Fruit fly (Drosophila melanogaster) whole organism, embryonic: ENCODE data around the gene Npc2g.
A peak's percentile ranks its signal among the peaks of the same experiment; 100 is the strongest.

ENCODE experiments used
- CG10959 ChIP-seq: fragments of 200-800 bp; sonication (Bioruptor generic); IDR thresholded peaks from 2 replicates; pipeline ENCODE4 v1.3.6; 2022; ENCODE audit warnings: missing biosample characterization, missing genetic modification characterization
- CG11504 ChIP-seq: fragments of 200-800 bp; sonication (Bioruptor generic); optimal IDR thresholded peaks from 3 replicates; lab custom pipeline; 2019; ENCODE audit warnings: missing biosample characterization, mild to moderate bottlenecking, missing genetic modification characterization, moderate library complexity
- CG11696 ChIP-seq: fragments of 200-800 bp; sonication (Bioruptor generic); IDR thresholded peaks from 2 replicates; pipeline ENCODE4 v1.3.6; 2022; ENCODE audit warnings: missing biosample characterization, missing genetic modification characterization
- CG11723 ChIP-seq: fragments of 200-800 bp; sonication (Bioruptor generic); optimal IDR thresholded peaks from 2 replicates; lab custom pipeline; 2017; ENCODE audit warnings: missing biosample characterization, mild to moderate bottlenecking, missing genetic modification characterization
- CG12236 ChIP-seq: fragments of 200-800 bp; sonication (Bioruptor generic); optimal IDR thresholded peaks from 2 replicates; lab custom pipeline; 2016; ENCODE audit warnings: missing biosample characterization, missing genetic modification characterization
- CG13894 ChIP-seq: fragments of 200-800 bp; sonication (Bioruptor generic); optimal IDR thresholded peaks from 3 replicates; lab custom pipeline; 2018; ENCODE audit warnings: missing biosample characterization, mild to moderate bottlenecking, missing genetic modification characterization, moderate library complexity
- CG14441 ChIP-seq: fragments of 200-800 bp; sonication (Bioruptor generic); IDR thresholded peaks from 2 replicates; pipeline ENCODE4 v1.3.6; 2022; ENCODE audit warnings: missing biosample characterization, missing genetic modification characterization
- CG16813 ChIP-seq: fragments of 200-800 bp; sonication (Bioruptor generic); IDR thresholded peaks from 3 replicates; pipeline ENCODE4 v1.3.6; 2022; ENCODE audit warnings: missing biosample characterization, missing genetic modification characterization; ENCODE audit not compliant: partially characterized antibody
- CG16863 ChIP-seq: fragments of 200-800 bp; sonication (Bioruptor generic); optimal IDR thresholded peaks from 3 replicates; lab custom pipeline; 2016; ENCODE audit warnings: missing biosample characterization, missing genetic modification characterization
- CG17802 ChIP-seq: fragments of 200-800 bp; sonication (Bioruptor generic); optimal IDR thresholded peaks from 2 replicates; lab custom pipeline; 2018; ENCODE audit warnings: missing biosample characterization, mild to moderate bottlenecking, missing genetic modification characterization, moderate library complexity
- CG17912 ChIP-seq: fragments of 200-800 bp; sonication (Bioruptor generic); optimal IDR thresholded peaks from 2 replicates; lab custom pipeline; 2018; ENCODE audit warnings: missing biosample characterization, mild to moderate bottlenecking, missing genetic modification characterization
- CG18476 ChIP-seq: fragments of 200-800 bp; sonication (Bioruptor generic); optimal IDR thresholded peaks from 2 replicates; lab custom pipeline; 2016; ENCODE audit warnings: missing biosample characterization, mild to moderate bottlenecking, missing genetic modification characterization
- CG18764 ChIP-seq: fragments of 200-800 bp; sonication (Bioruptor generic); optimal IDR thresholded peaks from 3 replicates; lab custom pipeline; 2016; ENCODE audit warnings: missing biosample characterization, missing genetic modification characterization
- CG2202 ChIP-seq: fragments of 200-800 bp; sonication (Bioruptor generic); optimal IDR thresholded peaks from 2 replicates; lab custom pipeline; 2018; ENCODE audit warnings: missing biosample characterization, mild to moderate bottlenecking, missing genetic modification characterization
- CG4404 ChIP-seq: fragments of 200-800 bp; sonication (Bioruptor generic); IDR thresholded peaks from 2 replicates; pipeline ENCODE4 v1.3.6; 2022; ENCODE audit warnings: missing biosample characterization, missing genetic modification characterization
- CG5180 ChIP-seq: fragments of 200-800 bp; sonication (Bioruptor generic); optimal IDR thresholded peaks from 3 replicates; lab custom pipeline; 2017; ENCODE audit warnings: missing biosample characterization, missing genetic modification characterization, mild to moderate bottlenecking, moderate library complexity, missing genetic modification reagents
- CG6765 ChIP-seq: fragments of 200-800 bp; sonication (Bioruptor generic); optimal IDR thresholded peaks from 3 replicates; lab custom pipeline; 2017; ENCODE audit warnings: missing biosample characterization, mild to moderate bottlenecking, missing genetic modification characterization
- CG6854 ChIP-seq: fragments of 200-800 bp; sonication (Bioruptor generic); optimal IDR thresholded peaks from 3 replicates; lab custom pipeline; 2017; ENCODE audit warnings: missing biosample characterization, mild to moderate bottlenecking, missing genetic modification characterization
- CG7928 ChIP-seq: fragments of 200-800 bp; sonication (Bioruptor generic); optimal IDR thresholded peaks from 2 replicates; lab custom pipeline; 2017; ENCODE audit warnings: missing biosample characterization, mild to moderate bottlenecking, missing genetic modification characterization
- CG8290 ChIP-seq, 3 experiments: fragments of 200-800 bp; sonication (Bioruptor generic); optimal IDR thresholded peaks; 2 replicates each; lab custom pipeline; 2016 to 2019; ENCODE audit warnings: missing biosample characterization in 3 of 3, missing genetic modification characterization in 3 of 3, mild to moderate bottlenecking in 2 of 3, moderate library complexity in 1 of 3
- CG9727 ChIP-seq: fragments of 200-800 bp; sonication (Bioruptor generic); optimal IDR thresholded peaks from 3 replicates; lab custom pipeline; 2017; ENCODE audit warnings: missing biosample characterization, mild to moderate bottlenecking, missing genetic modification characterization
- Dip3 ChIP-seq: fragments of 200-800 bp; sonication (Bioruptor generic); optimal IDR thresholded peaks from 3 replicates; lab custom pipeline; 2016; ENCODE audit warnings: missing biosample characterization, missing genetic modification characterization
- Doc2 ChIP-seq: fragments of 200-800 bp; sonication (Bioruptor generic); IDR thresholded peaks from 2 replicates; pipeline ENCODE4 v1.3.6; 2022; ENCODE audit warnings: missing biosample characterization, missing genetic modification characterization
- ERR ChIP-seq: fragments of 200-800 bp; sonication (Bioruptor generic); optimal IDR thresholded peaks from 2 replicates; lab custom pipeline; 2016; ENCODE audit warnings: missing biosample characterization, missing genetic modification characterization
- Hr78 ChIP-seq, 2 experiments: fragments of 200-800 bp in 1 of 2; fragments of >200 bp in 1 of 2; sonication (Bioruptor generic) in 1 of 2; optimal IDR thresholded peaks; 2 replicates each; lab custom pipeline; 2017 to 2019; ENCODE audit warnings: missing biosample characterization in 2 of 2, missing genetic modification characterization in 2 of 2, mild to moderate bottlenecking in 1 of 2, moderate library complexity in 1 of 2
- Lpt ChIP-seq: fragments of >200 bp; optimal IDR thresholded peaks from 2 replicates; lab custom pipeline; 2018; ENCODE audit warnings: missing biosample characterization, missing genetic modification characterization
- Max ChIP-seq: fragments of 200-800 bp; sonication (Bioruptor generic); optimal IDR thresholded peaks from 2 replicates; lab custom pipeline; 2016; ENCODE audit warnings: missing biosample characterization, mild to moderate bottlenecking, missing genetic modification characterization
- Mrtf ChIP-seq: fragments of 200-800 bp; sonication (Bioruptor generic); IDR thresholded peaks from 3 replicates; pipeline ENCODE4 v1.3.6; 2022; ENCODE audit warnings: missing biosample characterization, missing genetic modification characterization
- NK7.1 ChIP-seq: fragments of 200-800 bp; sonication (Bioruptor generic); optimal IDR thresholded peaks from 3 replicates; lab custom pipeline; 2016; ENCODE audit warnings: missing biosample characterization, missing genetic modification characterization
- Sin3A ChIP-seq: fragments of >200 bp; optimal IDR thresholded peaks from 2 replicates; lab custom pipeline; 2018
- Stat92E ChIP-seq, 3 experiments: fragments of >200 bp in 2 of 3; fragments of 200-800 bp in 1 of 3; sonication (Bioruptor generic) in 1 of 3; optimal IDR thresholded peaks; 2 replicates each; lab custom pipeline; 2017 to 2019; ENCODE audit warnings: missing biosample characterization in 3 of 3, missing genetic modification characterization in 3 of 3, mild to moderate bottlenecking in 1 of 3, moderate library complexity in 1 of 3
- cg ChIP-seq: fragments of 200-800 bp; sonication (Bioruptor generic); optimal IDR thresholded peaks from 3 replicates; lab custom pipeline; 2019; ENCODE audit warnings: missing biosample characterization, mild to moderate bottlenecking, missing genetic modification characterization, moderate library complexity
- danr ChIP-seq: fragments of 200-800 bp; sonication (Bioruptor generic); IDR thresholded peaks from 2 replicates; pipeline ENCODE4 v1.3.6; 2022; ENCODE audit warnings: missing biosample characterization, missing genetic modification characterization
- en ChIP-seq: fragments of 200-800 bp; sonication (Bioruptor generic); optimal IDR thresholded peaks from 2 replicates; lab custom pipeline; 2016; ENCODE audit warnings: missing biosample characterization, missing genetic modification characterization
- fd102C ChIP-seq: fragments of 200-800 bp; sonication (Bioruptor generic); optimal IDR thresholded peaks from 2 replicates; lab custom pipeline; 2018; ENCODE audit warnings: missing biosample characterization, mild to moderate bottlenecking, missing genetic modification characterization, moderate library complexity
- nerfin-1 ChIP-seq: fragments of 200-800 bp; sonication (Bioruptor generic); optimal IDR thresholded peaks from 3 replicates; lab custom pipeline; 2019; ENCODE audit warnings: missing biosample characterization, mild to moderate bottlenecking, missing genetic modification characterization, moderate library complexity
- onecut ChIP-seq: fragments of 200-800 bp; sonication (Bioruptor generic); IDR thresholded peaks from 2 replicates; pipeline ENCODE4 v1.3.6; 2022; ENCODE audit warnings: missing biosample characterization, missing genetic modification characterization
- row ChIP-seq: fragments of 200-800 bp; sonication (Bioruptor generic); IDR thresholded peaks from 3 replicates; pipeline ENCODE4 v1.3.6; 2022; ENCODE audit warnings: missing biosample characterization, missing genetic modification characterization
- salm ChIP-seq: fragments of 200-800 bp; sonication (Bioruptor generic); optimal IDR thresholded peaks from 2 replicates; lab custom pipeline; 2018; ENCODE audit warnings: missing biosample characterization, mild to moderate bottlenecking, missing genetic modification characterization
- so ChIP-seq: fragments of 200-800 bp; sonication (Bioruptor generic); IDR thresholded peaks from 3 replicates; pipeline ENCODE4 v1.3.6; 2022; ENCODE audit warnings: missing biosample characterization, missing genetic modification characterization
- tap ChIP-seq: fragments of 200-800 bp; optimal IDR thresholded peaks from 3 replicates; lab custom pipeline; 2019; ENCODE audit warnings: missing biosample characterization, mild to moderate bottlenecking, missing genetic modification characterization, moderate library complexity
- toy ChIP-seq: fragments of 200-800 bp; sonication (Bioruptor generic); IDR thresholded peaks from 2 replicates; pipeline ENCODE4 v1.3.6; 2022; ENCODE audit warnings: missing biosample characterization, missing genetic modification characterization
- unc-4 ChIP-seq: fragments of 200-800 bp; sonication (Bioruptor generic); IDR thresholded peaks from 2 replicates; pipeline ENCODE4 v1.3.6; 2022; ENCODE audit warnings: missing biosample characterization, missing genetic modification characterization; ENCODE audit not compliant: partially characterized antibody
- vfl ChIP-seq: fragments of 200-800 bp; sonication (Bioruptor generic); optimal IDR thresholded peaks from 2 replicates; lab custom pipeline; 2016; ENCODE audit warnings: missing biosample characterization, missing genetic modification characterization
- yki ChIP-seq: fragments of >200 bp; optimal IDR thresholded peaks from 3 replicates; lab custom pipeline; 2018
- zen ChIP-seq: fragments of 200-800 bp; sonication (Bioruptor generic); optimal IDR thresholded peaks from 3 replicates; lab custom pipeline; 2018; ENCODE audit warnings: missing biosample characterization, mild to moderate bottlenecking, missing genetic modification characterization, moderate library complexity
- zen2 ChIP-seq: fragments of 200-800 bp; sonication (Bioruptor generic); IDR thresholded peaks from 3 replicates; pipeline ENCODE4 v1.3.6; 2022; ENCODE audit warnings: missing biosample characterization, missing genetic modification characterization; ENCODE audit not compliant: partially characterized antibody
- zfh1 ChIP-seq: fragments of 200-800 bp; sonication (Bioruptor generic); IDR thresholded peaks from 3 replicates; pipeline ENCODE4 v1.3.6; 2022; ENCODE audit warnings: missing biosample characterization, missing genetic modification characterization

Npc2g gene

DNA sequence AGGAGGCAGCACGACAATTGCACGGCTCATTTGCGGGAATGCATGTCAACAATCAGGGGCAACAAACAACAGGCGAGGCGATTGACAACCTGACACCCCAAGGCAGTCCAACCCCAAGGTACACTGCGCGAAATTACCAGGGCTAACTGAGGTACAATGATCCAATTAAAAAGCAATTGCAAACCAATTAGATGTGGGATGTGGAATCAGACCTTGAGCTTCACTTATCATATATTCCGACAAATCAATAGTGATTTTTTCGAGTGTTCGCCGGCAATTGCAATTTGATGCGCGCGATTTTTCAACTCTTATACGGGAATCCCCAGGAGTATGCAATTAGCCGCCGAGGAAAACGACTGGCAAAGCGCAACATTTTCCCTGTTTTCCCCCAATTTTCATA is 2.0 kb upstream of the Npc2g start (continued):
- TF ChIP-seq CG7928 = no peak
- no peak for TF ChIP-seq CG11504
- no peak for TF ChIP-seq CG16813 (GFP tag; lab: Robert Waterston, UW)
- no peak for TF ChIP-seq Stat92E (GFP tag; optimal IDR thresholded peaks at IDR 0.05; lab: Kevin White, UChicago)
- no peak for TF ChIP-seq unc-4 (GFP tag; lab: Robert Waterston, UW)
- TF ChIP-seq CG12236 (GFP tag; lab: Kevin White, UChicago) = no peak
- no peak for TF ChIP-seq cg
- 0 out of 3 replicates have a peak, but pooled peaks have one; percentile 12 for TF ChIP-seq row (GFP tag; lab: Robert Waterston, UW)
- TF ChIP-seq ERR (GFP tag; lab: Kevin White, UChicago) = no peak
- TF ChIP-seq CG6765 (GFP tag; lab: Kevin White, UChicago) = no peak
- no peak for TF ChIP-seq Max (GFP tag; lab: Kevin White, UChicago)
- no peak for TF ChIP-seq zen2 (GFP tag; lab: Robert Waterston, UW)
- TF ChIP-seq CG16863 (GFP tag; lab: Kevin White, UChicago) = no peak
- TF ChIP-seq nerfin-1 (tag; lab: Kevin White, UChicago) = no peak
- TF ChIP-seq CG11723 = no peak
- no peak for TF ChIP-seq vfl
- TF ChIP-seq so (GFP tag; lab: Robert Waterston, UW) = no peak
- TF ChIP-seq CG17802 = no peak
- no peak for TF ChIP-seq CG18764 (GFP tag; lab: Kevin White, UChicago)
- TF ChIP-seq CG14441 (GFP tag; lab: Robert Waterston, UW) = no peak
- TF ChIP-seq CG2202 (tag; lab: Kevin White, UChicago) = no peak
- no peak for TF ChIP-seq salm
- TF ChIP-seq CG4404 (GFP tag; lab: Robert Waterston, UW) = peak; percentile 49; the same call in 1 of the 2 replicates
- no peak for TF ChIP-seq CG18476
- TF ChIP-seq en = no peak
- TF ChIP-seq onecut (GFP tag; lab: Robert Waterston, UW) = no peak
- TF ChIP-seq Doc2 (GFP tag; lab: Robert Waterston, UW) = no peak
- no peak for TF ChIP-seq yki
- TF ChIP-seq CG5180 = no peak
- TF ChIP-seq zfh1 (GFP tag; lab: Robert Waterston, UW) = 0 out of 3 replicates have a peak, but pooled peaks have one; percentile 52
- no peak for TF ChIP-seq CG13894
- no peak for TF ChIP-seq CG17912 (GFP tag; lab: Kevin White, UChicago)
- TF ChIP-seq NK7.1 = no peak
- TF ChIP-seq Hr78 (GFP tag; optimal IDR thresholded peaks at IDR 0.05; lab: Kevin White, UChicago) = no peak
- TF ChIP-seq CG10959 (GFP tag; lab: Robert Waterston, UW) = peak; percentile 30; the same call in 1 of the 2 replicates
- TF ChIP-seq fd102C (GFP tag; lab: Kevin White, UChicago) = no peak
- 0 out of 3 replicates have a peak, but pooled peaks have one; percentile 22 for TF ChIP-seq Mrtf (GFP tag; lab: Robert Waterston, UW)
- TF ChIP-seq CG9727 (GFP tag; lab: Kevin White, UChicago) = peak; percentile 10
- no peak for TF ChIP-seq CG8290 (GFP tag; optimal IDR thresholded peaks at IDR 0.05; lab: Kevin White, UChicago)
- TF ChIP-seq CG8290 (tag; optimal IDR thresholded peaks at IDR 0.05; lab: Kevin White, UChicago) = no peak
- no peak for TF ChIP-seq CG11696 (GFP tag; lab: Robert Waterston, UW)
- no peak for TF ChIP-seq zen (tag; lab: Kevin White, UChicago)
- no peak for TF ChIP-seq Lpt (GFP tag; lab: Kevin White, UChicago)
- TF ChIP-seq toy (GFP tag; lab: Robert Waterston, UW) = no peak
- no peak for TF ChIP-seq danr (GFP tag; lab: Robert Waterston, UW)
- no peak for TF ChIP-seq Dip3
- no peak for TF ChIP-seq CG6854
- TF ChIP-seq Sin3A (lab: Kevin White, UChicago) = no peak
- no peak for TF ChIP-seq tap (tag; lab: Kevin White, UChicago)
